Worm (Caenorhabditis elegans) whole organism, midembryonic: ENCODE results near the gene F53C3.6.

Experiments used
- T22C8.4 ChIP-seq: fragments of 200-800 bp; sonication (Bioruptor generic); IDR thresholded peaks from 2 replicates; pipeline ENCODE4 v1.3.6; 2022; ENCODE audit warnings: missing genetic modification characterization, missing compliant biosample characterization
- flt-1 ChIP-seq: fragments of 200-800 bp; sonication (Bioruptor generic); IDR thresholded peaks from 2 replicates; pipeline ENCODE4 v1.3.6; 2022; ENCODE audit warnings: missing genetic modification characterization, missing compliant biosample characterization
- ref-1 ChIP-seq: fragments of 200-800 bp; sonication (Bioruptor generic); conservative IDR thresholded peaks from 2 replicates; pipeline ENCODE4 v1.3.6; 2022; ENCODE audit warnings: missing genetic modification reagents, missing genetic modification characterization, missing compliant biosample characterization
- tab-1 ChIP-seq: fragments of 200-800 bp; sonication (Bioruptor generic); IDR thresholded peaks from 2 replicates; pipeline ENCODE4 v1.3.6; 2022; ENCODE audit warnings: missing genetic modification characterization, missing compliant biosample characterization
- ztf-23 ChIP-seq: fragments of 200-800 bp; sonication (Bioruptor generic); IDR thresholded peaks from 2 replicates; pipeline ENCODE4 v1.3.6; 2022; ENCODE audit warnings: missing genetic modification reagents, missing genetic modification characterization, missing compliant biosample characterization

Gene F53C3.6

ce11 chrII:3950077-3950476 is 52.1 kb downstream of the F53C3.6 start, which contains the start of gene sea-2:
Gene sea-2, plus strand, starts transcription at chrII:3950377.
- TF ChIP-seq T22C8.4 (no peak), tab-1 (GFP tag; lab: Robert Waterston, UW) (no peak), ztf-23 (GFP tag; lab: Robert Waterston, UW) (no peak), ref-1 (GFP tag; lab: Robert Waterston, UW) (no peak), flt-1 (no peak)
